Worm (Caenorhabditis elegans) whole organism, mixed stage, embryonic: ENCODE data around the gene clec-7.
A peak's percentile ranks its signal among the peaks of the same experiment; 100 is the strongest.
"Not testable (repeated sequence)": the region's sequence is repeated elsewhere in the genome, so short reads cannot be mapped to it uniquely, and the experiment has no call there.

Experiments
- M03D4.4 ChIP-seq: sonication (generic microtip); optimal IDR thresholded peaks from 2 replicates; lab custom pipeline; 2017; ENCODE audit warnings: mild to moderate bottlenecking, missing genetic modification characterization, missing compliant biosample characterization
- bed-3 ChIP-seq: fragments of 200-800 bp; sonication (Bioruptor generic); optimal IDR thresholded peaks from 3 replicates; lab custom pipeline; 2018; ENCODE audit warnings: mild to moderate bottlenecking, missing genetic modification characterization, moderate library complexity, missing compliant biosample characterization
- blmp-1 ChIP-seq: fragments of 150-350 bp; optimal IDR thresholded peaks from 2 replicates; lab custom pipeline; 2014; ENCODE audit warnings: missing biosample characterization, missing genetic modification characterization
- ceh-39 ChIP-seq: fragments of 150-350 bp; optimal IDR thresholded peaks from 2 replicates; lab custom pipeline; 2014; ENCODE audit warnings: missing biosample characterization, missing genetic modification characterization
- ceh-83 ChIP-seq: fragments of 200-800 bp; sonication (Bioruptor generic); optimal IDR thresholded peaks from 2 replicates; lab custom pipeline; 2018; ENCODE audit warnings: mild to moderate bottlenecking, missing genetic modification characterization, missing compliant biosample characterization
- ces-1 ChIP-seq: fragments of 150-350 bp; optimal IDR thresholded peaks from 2 replicates; lab custom pipeline; 2014; ENCODE audit warnings: missing biosample characterization, missing genetic modification reagents, missing genetic modification characterization
- elt-1 ChIP-seq: sonication (generic microtip); optimal IDR thresholded peaks from 2 replicates; lab custom pipeline; 2017; ENCODE audit warnings: missing genetic modification characterization, mild to moderate bottlenecking, missing compliant biosample characterization, antibody characterized with exemption, moderate library complexity, borderline replicate concordance; ENCODE audit not compliant: insufficient read depth
- elt-3 ChIP-seq: fragments of 150-350 bp; optimal IDR thresholded peaks from 2 replicates; lab custom pipeline; 2014; ENCODE audit warnings: missing biosample characterization, missing genetic modification characterization
- ham-2 ChIP-seq: fragments of 200-800 bp; sonication (Bioruptor generic); optimal IDR thresholded peaks from 2 replicates; lab custom pipeline; 2018; ENCODE audit warnings: mild to moderate bottlenecking, missing genetic modification characterization, missing compliant biosample characterization
- lin-13 ChIP-seq: fragments of 150-350 bp; optimal IDR thresholded peaks from 2 replicates; lab custom pipeline; 2014; ENCODE audit warnings: missing biosample characterization, missing genetic modification characterization
- lsy-2 ChIP-seq: fragments of 150-350 bp; optimal IDR thresholded peaks from 2 replicates; lab custom pipeline; 2014; ENCODE audit warnings: missing biosample characterization, missing genetic modification characterization
- mab-5 ChIP-seq: fragments of 150-350 bp; optimal IDR thresholded peaks from 2 replicates; lab custom pipeline; 2014; ENCODE audit warnings: missing biosample characterization, missing genetic modification characterization
- mep-1 ChIP-seq: fragments of 150-350 bp; optimal IDR thresholded peaks from 2 replicates; lab custom pipeline; 2017; ENCODE audit warnings: missing biosample characterization, missing genetic modification reagents, missing genetic modification characterization, inconsistent platforms
- mls-2 ChIP-seq: sonication (generic microtip); optimal IDR thresholded peaks from 2 replicates; lab custom pipeline; 2016; ENCODE audit warnings: mild to moderate bottlenecking, missing genetic modification characterization, moderate library complexity, missing compliant biosample characterization
- nhr-12 ChIP-seq: fragments of 150-350 bp; optimal IDR thresholded peaks from 2 replicates; lab custom pipeline; 2014; ENCODE audit warnings: missing biosample characterization, missing genetic modification characterization
- nhr-2 ChIP-seq: fragments of 150-350 bp; optimal IDR thresholded peaks from 2 replicates; lab custom pipeline; 2014; ENCODE audit warnings: missing biosample characterization, missing genetic modification characterization
- nhr-237 ChIP-seq: fragments of 150-350 bp; optimal IDR thresholded peaks from 2 replicates; lab custom pipeline; 2014; ENCODE audit warnings: missing biosample characterization, missing genetic modification characterization
- nhr-28 ChIP-seq: fragments of 150-350 bp; optimal IDR thresholded peaks from 2 replicates; lab custom pipeline; 2014; ENCODE audit warnings: missing biosample characterization, missing genetic modification characterization
- nhr-76 ChIP-seq: sonication (generic microtip); optimal IDR thresholded peaks from 2 replicates; lab custom pipeline; 2017; ENCODE audit warnings: missing biosample characterization, missing genetic modification characterization
- pha-4 ChIP-seq: fragments of 150-350 bp; optimal IDR thresholded peaks from 2 replicates; lab custom pipeline; 2018; ENCODE audit warnings: missing biosample characterization, missing genetic modification reagents, missing genetic modification characterization
- sem-2 ChIP-seq: fragments of 200-800 bp; sonication (Bioruptor generic); optimal IDR thresholded peaks from 2 replicates; lab custom pipeline; 2018; ENCODE audit warnings: mild to moderate bottlenecking, missing genetic modification characterization, missing compliant biosample characterization
- snpc-4 ChIP-seq: fragments of 150-350 bp; optimal IDR thresholded peaks from 2 replicates; lab custom pipeline; 2014; ENCODE audit warnings: missing biosample characterization, missing genetic modification characterization
- sptf-1 ChIP-seq: sonication (generic microtip); optimal IDR thresholded peaks from 2 replicates; lab custom pipeline; 2017; ENCODE audit warnings: mild to moderate bottlenecking, missing genetic modification characterization, moderate library complexity, missing compliant biosample characterization
- tbx-8 ChIP-seq: fragments of 200-800 bp; sonication (Bioruptor generic); optimal IDR thresholded peaks from 2 replicates; lab custom pipeline; 2018; ENCODE audit warnings: mild to moderate bottlenecking, missing genetic modification characterization, moderate library complexity, missing compliant biosample characterization
- unc-39 ChIP-seq: fragments of 150-350 bp; optimal IDR thresholded peaks from 2 replicates; lab custom pipeline; 2014; ENCODE audit warnings: missing biosample characterization, missing genetic modification characterization
- unc-62 ChIP-seq: fragments of 150-350 bp; optimal IDR thresholded peaks from 2 replicates; lab custom pipeline; 2014; ENCODE audit warnings: missing biosample characterization, missing genetic modification reagents, missing genetic modification characterization
- zip-8 ChIP-seq: fragments of 150-350 bp; optimal IDR thresholded peaks from 2 replicates; lab custom pipeline; 2014; ENCODE audit warnings: missing biosample characterization, missing genetic modification characterization
- ztf-11 ChIP-seq: fragments of 150-350 bp; optimal IDR thresholded peaks from 2 replicates; lab custom pipeline; 2014; ENCODE audit warnings: missing biosample characterization, missing genetic modification characterization

clec-7 gene

ce11 chrV:7339831-7340230 is 11.6 kb downstream of the clec-7 start, which contains the start of gene srh-187:
srh-187 (minus strand) TSS chrV:7339931.
- TF ChIP-seq nhr-12 (tag; lab: Kevin White, UChicago) (no peak), unc-62 (GFP tag; lab: Kevin White, UChicago) (no peak), elt-1 (no peak), blmp-1 (tag; lab: Kevin White, UChicago) (no peak), ces-1 (no peak), mep-1 (no peak), unc-39 (no peak), mab-5 (no peak), pha-4 (tag; lab: Kevin White, UChicago) (no peak), lin-13 (tag; lab: Kevin White, UChicago) (no peak), bed-3 (GFP tag; lab: Kevin White, UChicago) (no peak), mls-2 (tag; lab: Kevin White, UChicago) (no peak), M03D4.4 (no peak)

ce11 chrV:7341942-7342341 is 13.8 kb downstream of the clec-7 start, which contains the start of the genes nhr-263 and nhr-148:
nhr-263 (minus strand) TSS chrV:7342042.
nhr-148 (plus strand) TSS chrV:7342156.
- no peak for TF ChIP-seq elt-1
- no peak for TF ChIP-seq ceh-39
- no peak for TF ChIP-seq unc-39
- no peak for TF ChIP-seq elt-3
- no peak for TF ChIP-seq mls-2 (tag; lab: Kevin White, UChicago)

- TF ChIP-seq nhr-28 (tag; lab: Kevin White, UChicago) (no peak), nhr-237 (tag; lab: Kevin White, UChicago) (no peak), ham-2 (GFP tag; lab: Kevin White, UChicago) (no peak), snpc-4 (tag; lab: Kevin White, UChicago) (no peak), nhr-2 (tag; lab: Kevin White, UChicago) (no peak)
- TF ChIP-seq, all 35 proteins: peak for 0
These were observed 15.3 kb downstream of the clec-7 start, which contains the start of gene srh-244 for ce11 chrV:7343522-7343921. srh-244 (plus strand) TSS chrV:7343822.

- not testable (repeated sequence) for TF ChIP-seq unc-39; nhr-76 (tag; lab: Kevin White, UChicago); lsy-2
These were observed 17.3 kb downstream of the clec-7 start, which contains the start of gene nhr-147 for ce11 chrV:7345494-7345893. nhr-147 (plus strand) TSS chrV:7345794.

ce11 chrV:7349541-7349940 is 21.3 kb downstream of the clec-7 start, which contains the start of gene nhr-149:
nhr-149 (minus strand) TSS chrV:7349641.
- TF ChIP-seq zip-8 = peak; percentile 53
- no peak for TF ChIP-seq snpc-4 (tag; lab: Kevin White, UChicago)

ce11 chrV:7352186-7353053 is 24.2 kb downstream of the clec-7 start, which contains the start of the genes srh-231 and srh-275:
srh-231 (minus strand) TSS chrV:7352236.
srh-275 (plus strand) TSS chrV:7353003.
- TF ChIP-seq ceh-39 (no peak), ham-2 (GFP tag; lab: Kevin White, UChicago) (no peak), sptf-1 (tag; lab: Kevin White, UChicago) (no peak), mab-5 (no peak), zip-8 (no peak), nhr-28 (tag; lab: Kevin White, UChicago) (no peak), nhr-76 (tag; lab: Kevin White, UChicago) (no peak), unc-62 (GFP tag; lab: Kevin White, UChicago) (no peak), blmp-1 (tag; lab: Kevin White, UChicago) (no peak), sem-2 (GFP tag; lab: Kevin White, UChicago) (no peak), tbx-8 (GFP tag; lab: Kevin White, UChicago) (no peak), ztf-11 (tag; lab: Kevin White, UChicago) (no peak), snpc-4 (tag; lab: Kevin White, UChicago) (no peak), ceh-83 (GFP tag; lab: Kevin White, UChicago) (no peak)
